Worm (Caenorhabditis elegans): Measurements from ENCODE around the gene gbh-1.

The gbh-1 gene

ce11 chrII:10680130-10680529 is 13.5 kb downstream of the gbh-1 start:
- no peak for TF ChIP-seq rec-8 (tag; optimal IDR thresholded peaks at IDR 0.05)
- TF ChIP-seq rcor-1 (GFP tag; IDR thresholded peaks at IDR 0.05), result no peak
- no peak for TF ChIP-seq nhr-80 (tag; optimal IDR thresholded peaks at IDR 0.05)
- TF ChIP-seq ztf-25 (GFP tag; IDR thresholded peaks at IDR 0.05), result no peak
- no peak for TF ChIP-seq ztf-22 (GFP tag; optimal IDR thresholded peaks at IDR 0.05)
- TF ChIP-seq dpl-1 (GFP tag; optimal IDR thresholded peaks at IDR 0.05), result no peak
- no peak for TF ChIP-seq cebp-1 (GFP tag; IDR thresholded peaks at IDR 0.05)
- TF ChIP-seq cebp-1 (tag; optimal IDR thresholded peaks at IDR 0.05), result no peak
- no peak for TF ChIP-seq ekl-4 (GFP tag; IDR thresholded peaks at IDR 0.05)
- no peak for TF ChIP-seq madf-8 (GFP tag; conservative IDR thresholded peaks at IDR 0.05)
- no peak for TF ChIP-seq athp-1 (tag; optimal IDR thresholded peaks at IDR 0.05)
- TF ChIP-seq cebp-2 (GFP tag; IDR thresholded peaks at IDR 0.05), result no peak
- TF ChIP-seq sea-2 (GFP tag; IDR thresholded peaks at IDR 0.05), result no peak
- TF ChIP-seq K11D2.4 (GFP tag; IDR thresholded peaks at IDR 0.05), result no peak
- TF ChIP-seq bed-1 (GFP tag; IDR thresholded peaks at IDR 0.05), result no peak
- TF ChIP-seq let-526 (GFP tag; IDR thresholded peaks at IDR 0.05), result no peak
- no peak for TF ChIP-seq F55B11.4 (tag; optimal IDR thresholded peaks at IDR 0.05; ENCODE audit: borderline replicate concordance, insufficient read depth)
- no peak for TF ChIP-seq dpff-1 (tag; optimal IDR thresholded peaks at IDR 0.05)

DNA sequence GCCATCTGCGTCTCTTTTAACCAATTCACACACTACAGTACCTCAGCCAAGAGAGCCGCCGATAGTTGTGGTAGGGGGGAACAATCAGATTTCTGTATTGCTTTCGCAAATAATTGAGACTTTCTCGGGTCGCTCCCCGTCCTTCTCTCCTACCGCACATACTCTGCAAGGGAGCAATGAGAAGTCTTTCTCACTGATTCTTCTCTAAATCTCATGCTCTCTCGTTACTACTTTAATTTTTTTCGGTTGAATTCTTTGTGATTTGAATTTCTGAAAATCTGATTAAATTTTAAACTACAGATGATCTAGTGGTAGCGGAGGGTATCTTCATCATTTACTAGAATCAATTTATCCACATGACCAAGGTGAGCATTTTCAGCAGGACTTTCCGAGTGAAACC is 18.3 kb downstream of the gbh-1 start, which contains the start of gene ptb-1:
ptb-1 (plus strand) TSS at position 301 of the 400 bp plus-strand sequence.
- TF ChIP-seq attf-5 (GFP tag; optimal IDR thresholded peaks at IDR 0.05), result no peak
- no peak for TF ChIP-seq lir-1 (GFP tag; conservative IDR thresholded peaks at IDR 0.05)
- no peak for TF ChIP-seq snpc-3.4 (tag; optimal IDR thresholded peaks at IDR 0.05)
- TF ChIP-seq C06A6.2 (GFP tag; conservative IDR thresholded peaks at IDR 0.05), result no peak
- no peak for TF ChIP-seq unc-62 (GFP tag; optimal IDR thresholded peaks at IDR 0.05)
- no peak for TF ChIP-seq nhr-80 (tag; optimal IDR thresholded peaks at IDR 0.05)
- no peak for TF ChIP-seq B0019.2 (GFP tag; conservative IDR thresholded peaks at IDR 0.05)
- TF ChIP-seq dpl-1 (GFP tag; optimal IDR thresholded peaks at IDR 0.05), result no peak
- TF ChIP-seq aptf-3 (GFP tag; IDR thresholded peaks at IDR 0.05), result no peak
- TF ChIP-seq ekl-4 (GFP tag; IDR thresholded peaks at IDR 0.05), result no peak
- TF ChIP-seq dox-1 (GFP tag; IDR thresholded peaks at IDR 0.05), result no peak

DNA sequence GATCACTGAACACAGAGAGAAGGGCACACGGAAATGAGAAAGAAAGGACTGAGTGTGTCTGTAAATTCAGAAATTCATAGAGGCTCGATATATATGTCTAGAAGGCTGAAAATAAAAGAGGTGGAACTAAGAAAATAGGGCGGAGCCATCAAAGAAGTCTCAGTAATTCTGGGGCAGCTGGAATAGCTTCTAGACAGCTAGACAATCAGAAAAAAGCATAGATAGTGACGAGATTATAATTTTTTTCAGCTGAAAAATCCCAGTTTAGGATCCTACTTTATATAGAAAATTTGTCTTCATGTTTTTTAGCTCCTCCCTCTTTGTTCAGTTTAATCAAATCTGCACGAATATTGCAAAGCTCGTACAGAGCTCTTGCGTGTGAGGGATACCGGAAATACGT is 28.6 kb downstream of the gbh-1 start, which contains the start of gene D2089.3:
D2089.3 (minus strand) TSS at position 101 of the 400 bp plus-strand sequence.
- TF ChIP-seq snpc-4 (GFP tag; optimal IDR thresholded peaks at IDR 0.05), result no peak
- no peak for TF ChIP-seq snpc-4 (tag; optimal IDR thresholded peaks at IDR 0.05)
- no peak for TF ChIP-seq ceh-91 (GFP tag; IDR thresholded peaks at IDR 0.05)
- TF ChIP-seq Y53G8AR.9 (GFP tag; conservative IDR thresholded peaks at IDR 0.05), result no peak
- no peak for TF ChIP-seq Y67H2A.10 (GFP tag; conservative IDR thresholded peaks at IDR 0.05)
- TF ChIP-seq snpc-3.4 (tag; optimal IDR thresholded peaks at IDR 0.05), result no peak
- TF ChIP-seq ccch-3 (GFP tag; optimal IDR thresholded peaks at IDR 0.05), result no peak

- TF ChIP-seq rpc-1 (optimal IDR thresholded peaks at IDR 0.05) (no peak), rpc-1 (tag; optimal IDR thresholded peaks at IDR 0.05) (no peak), ceh-40 (GFP tag; IDR thresholded peaks at IDR 0.05) (no peak), snpc-3.4 (tag; optimal IDR thresholded peaks at IDR 0.05) (no peak), F23B12.7 (tag; optimal IDR thresholded peaks at IDR 0.05; ENCODE audit: insufficient read depth) (no peak), madf-6 (GFP tag; IDR thresholded peaks at IDR 0.05) (peak; percentile 94), efl-1 (GFP tag; optimal IDR thresholded peaks at IDR 0.05) (peak; percentile 67), D2030.7 (GFP tag; IDR thresholded peaks at IDR 0.05) (0 out of 2 replicates have a peak, but pooled peaks have one; percentile 23), egrh-3 (GFP tag; IDR thresholded peaks at IDR 0.05) (no peak), pha-4 (tag; optimal IDR thresholded peaks at IDR 0.05) (no peak), tbp1 (GFP tag; optimal IDR thresholded peaks at IDR 0.05) (no peak), sptf-2 (GFP tag; optimal IDR thresholded peaks at IDR 0.05) (no peak), ceh-58 (GFP tag; IDR thresholded peaks at IDR 0.05) (no peak), let-526 (GFP tag; IDR thresholded peaks at IDR 0.05) (no peak), madf-8 (GFP tag; conservative IDR thresholded peaks at IDR 0.05) (peak; percentile 92), him-1 (tag; optimal IDR thresholded peaks at IDR 0.05) (no peak), dpl-1 (GFP tag; optimal IDR thresholded peaks at IDR 0.05) (peak; percentile 22), ceh-91 (GFP tag; IDR thresholded peaks at IDR 0.05) (peak; percentile 53), lsl-1 (GFP tag; optimal IDR thresholded peaks at IDR 0.05) (peak; percentile 71)
These were observed 30.9 kb downstream of the gbh-1 start, which contains the start of gene D2089.8 for ce11 chrII:10662698-10663097. Gene D2089.8, minus strand, starts transcription at chrII:10662781.
